Fruit fly (Drosophila melanogaster): ENCODE data around the gene CG5435.

DNA sequence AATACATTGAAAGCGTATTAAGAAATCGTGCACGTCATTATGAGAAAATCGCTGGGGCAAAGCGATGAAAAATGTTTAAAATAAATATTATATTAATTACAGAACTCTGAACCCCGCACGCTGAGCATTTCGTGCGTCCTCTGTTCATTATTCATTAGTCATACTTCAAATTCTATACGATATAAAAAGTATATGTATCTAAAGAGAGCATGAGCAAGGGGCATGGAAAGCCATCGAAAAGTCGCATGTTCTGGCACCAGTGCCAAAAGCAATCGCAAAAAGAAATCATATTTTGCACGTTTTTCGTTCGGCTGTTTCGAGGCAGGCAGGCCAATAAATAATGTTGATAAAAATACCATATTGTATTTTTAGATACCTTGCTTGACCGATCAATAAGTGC, 28.5 kb upstream of the CG5435 start:
- TF ChIP-seq Hr96 (GFP tag; optimal IDR thresholded peaks at IDR 0.05) (no peak), CG7045 (GFP tag; optimal IDR thresholded peaks at IDR 0.05) (no peak), CG7101 (tag; optimal IDR thresholded peaks at IDR 0.05) (no peak), kay (GFP tag; ENCODE audit: borderline replicate concordance) (peak; percentile 76), CG12768 (GFP tag; optimal IDR thresholded peaks at IDR 0.05) (no peak), CG1620 (GFP tag; optimal IDR thresholded peaks at IDR 0.05) (no peak), CG5204 (GFP tag; optimal IDR thresholded peaks at IDR 0.05) (no peak), CG11617 (GFP tag; optimal IDR thresholded peaks at IDR 0.05) (no peak), Mnt (GFP tag; optimal IDR thresholded peaks at IDR 0.05) (no peak), cic (GFP tag; optimal IDR thresholded peaks at IDR 0.05) (no peak), tj (GFP tag; optimal IDR thresholded peaks at IDR 0.05) (no peak), bab1 (GFP tag; optimal IDR thresholded peaks at IDR 0.05) (no peak), Clk (GFP tag; optimal IDR thresholded peaks at IDR 0.05) (no peak)

All from whole organism, adult.